Fruit fly (Drosophila melanogaster) whole organism, embryonic: ENCODE results near the gene CG6066.
A peak's percentile ranks its signal among the peaks of the same experiment; 100 is the strongest.

Experiments used
- Abd-B ChIP-seq: fragments of 200-800 bp; sonication (Bioruptor generic); optimal IDR thresholded peaks from 2 replicates; lab custom pipeline; 2018; ENCODE audit warnings: missing biosample characterization, mild to moderate bottlenecking, missing genetic modification characterization, moderate library complexity
- Atf6 ChIP-seq: fragments of 200-800 bp; sonication (Bioruptor generic); IDR thresholded peaks from 2 replicates; pipeline ENCODE4 v1.3.6; 2022; ENCODE audit warnings: missing biosample characterization, missing genetic modification characterization
- Awh ChIP-seq: fragments of 200-800 bp; sonication (Bioruptor generic); IDR thresholded peaks from 2 replicates; pipeline ENCODE4, ENCODE4 v1.3.6; 2022; ENCODE audit warnings: missing biosample characterization, missing genetic modification characterization
- B-H2 ChIP-seq: fragments of 200-800 bp; sonication (Bioruptor generic); optimal IDR thresholded peaks from 2 replicates; lab custom pipeline; 2018; ENCODE audit warnings: missing biosample characterization, mild to moderate bottlenecking, missing genetic modification characterization
- BtbVII ChIP-seq: fragments of 200-800 bp; sonication (Bioruptor generic); optimal IDR thresholded peaks from 3 replicates; lab custom pipeline; 2017; ENCODE audit warnings: missing biosample characterization, mild to moderate bottlenecking, missing genetic modification characterization
- CG10147 ChIP-seq: fragments of 200-800 bp; sonication (Bioruptor generic); optimal IDR thresholded peaks from 2 replicates; lab custom pipeline; 2019; ENCODE audit warnings: missing biosample characterization, mild to moderate bottlenecking, missing genetic modification characterization, moderate library complexity
- CG10267 ChIP-seq: fragments of 200-800 bp; sonication (Bioruptor generic); optimal IDR thresholded peaks from 2 replicates; lab custom pipeline; 2018; ENCODE audit warnings: missing biosample characterization, mild to moderate bottlenecking, missing genetic modification characterization, moderate library complexity
- CG11085 ChIP-seq: fragments of 200-800 bp; sonication (Bioruptor generic); IDR thresholded peaks from 2 replicates; pipeline ENCODE4 v1.3.6; 2022; ENCODE audit warnings: missing biosample characterization, missing genetic modification characterization
- CG11504 ChIP-seq: fragments of 200-800 bp; sonication (Bioruptor generic); optimal IDR thresholded peaks from 3 replicates; lab custom pipeline; 2019; ENCODE audit warnings: missing biosample characterization, mild to moderate bottlenecking, missing genetic modification characterization, moderate library complexity
- CG12071 ChIP-seq: fragments of 200-800 bp; sonication (Bioruptor generic); optimal IDR thresholded peaks from 3 replicates; lab custom pipeline; 2018; ENCODE audit warnings: missing biosample characterization, mild to moderate bottlenecking, missing genetic modification characterization
- CG12391 ChIP-seq: fragments of 200-800 bp; sonication (Bioruptor generic); optimal IDR thresholded peaks from 3 replicates; lab custom pipeline; 2018; ENCODE audit warnings: missing biosample characterization, mild to moderate bottlenecking, missing genetic modification characterization, moderate library complexity
- CG14965 ChIP-seq: fragments of 200-800 bp; sonication (Bioruptor generic); optimal IDR thresholded peaks from 2 replicates; lab custom pipeline; 2016; ENCODE audit warnings: missing biosample characterization, missing genetic modification characterization, borderline replicate concordance
- CG15011 ChIP-seq: fragments of 200-800 bp; sonication (Bioruptor generic); optimal IDR thresholded peaks from 3 replicates; lab custom pipeline; 2018; ENCODE audit warnings: missing biosample characterization, mild to moderate bottlenecking, missing genetic modification characterization
- CG15073 ChIP-seq: fragments of 200-800 bp; sonication (Bioruptor generic); optimal IDR thresholded peaks from 2 replicates; lab custom pipeline; 2016; ENCODE audit warnings: missing biosample characterization, missing genetic modification characterization
- CG15269 ChIP-seq: fragments of 200-800 bp; sonication (Bioruptor generic); optimal IDR thresholded peaks from 2 replicates; lab custom pipeline; 2018; ENCODE audit warnings: missing biosample characterization, mild to moderate bottlenecking, missing genetic modification characterization, moderate library complexity
- CG17359 ChIP-seq: fragments of 200-800 bp; sonication (Bioruptor generic); optimal IDR thresholded peaks from 3 replicates; lab custom pipeline; 2018; ENCODE audit warnings: missing biosample characterization, mild to moderate bottlenecking, missing genetic modification characterization, moderate library complexity
- CG17568 ChIP-seq: fragments of 200-800 bp; sonication (Bioruptor generic); optimal IDR thresholded peaks from 2 replicates; lab custom pipeline; 2018; ENCODE audit warnings: missing biosample characterization, mild to moderate bottlenecking, missing genetic modification characterization, moderate library complexity
- CG17912 ChIP-seq: fragments of 200-800 bp; sonication (Bioruptor generic); optimal IDR thresholded peaks from 2 replicates; lab custom pipeline; 2018; ENCODE audit warnings: missing biosample characterization, mild to moderate bottlenecking, missing genetic modification characterization
- CG18599 ChIP-seq: fragments of 200-800 bp; sonication (Bioruptor generic); optimal IDR thresholded peaks from 3 replicates; lab custom pipeline; 2017; ENCODE audit warnings: missing biosample characterization, missing genetic modification characterization, mild to moderate bottlenecking, moderate library complexity, missing genetic modification reagents
- CG2116 ChIP-seq: fragments of 200-800 bp; sonication (Bioruptor generic); optimal IDR thresholded peaks from 3 replicates; lab custom pipeline; 2018; ENCODE audit warnings: missing biosample characterization, mild to moderate bottlenecking, missing genetic modification characterization
- CG2202 ChIP-seq: fragments of 200-800 bp; sonication (Bioruptor generic); optimal IDR thresholded peaks from 2 replicates; lab custom pipeline; 2018; ENCODE audit warnings: missing biosample characterization, mild to moderate bottlenecking, missing genetic modification characterization
- CG4617 ChIP-seq: fragments of 200-800 bp; sonication (Bioruptor generic); optimal IDR thresholded peaks from 3 replicates; lab custom pipeline; 2016; ENCODE audit warnings: missing biosample characterization, missing genetic modification characterization, borderline replicate concordance
- CG7839 ChIP-seq: fragments of 200-800 bp; sonication (Bioruptor generic); optimal IDR thresholded peaks from 3 replicates; lab custom pipeline; 2018; ENCODE audit warnings: missing biosample characterization, mild to moderate bottlenecking, missing genetic modification characterization, moderate library complexity
- CG9932 ChIP-seq: fragments of 200-800 bp; sonication (Bioruptor generic); IDR thresholded peaks from 2 replicates; pipeline ENCODE4 v1.3.6; 2022; ENCODE audit warnings: missing biosample characterization, missing genetic modification characterization
- D19B ChIP-seq: fragments of 200-800 bp; sonication (Bioruptor generic); optimal IDR thresholded peaks from 2 replicates; lab custom pipeline; 2017; ENCODE audit warnings: missing biosample characterization, mild to moderate bottlenecking, missing genetic modification characterization
- Dbx ChIP-seq: fragments of 200-800 bp; sonication (Bioruptor generic); IDR thresholded peaks from 3 replicates; pipeline ENCODE4 v1.3.6; 2022; ENCODE audit warnings: missing biosample characterization, missing genetic modification characterization
- Hr51 ChIP-seq, 2 experiments: fragments of 200-800 bp; sonication (Bioruptor generic); optimal IDR thresholded peaks; 2 replicates in 1 of 2; 3 replicates in 1 of 2; lab custom pipeline; 2016 to 2018; ENCODE audit warnings: missing biosample characterization in 2 of 2, missing genetic modification characterization in 2 of 2, mild to moderate bottlenecking in 1 of 2, moderate library complexity in 1 of 2
- Mes4 ChIP-seq: fragments of 200-800 bp; sonication (Bioruptor generic); optimal IDR thresholded peaks from 2 replicates; lab custom pipeline; 2016; ENCODE audit warnings: missing biosample characterization, missing genetic modification characterization
- Myb ChIP-seq: fragments of 200-800 bp; sonication (Bioruptor generic); optimal IDR thresholded peaks from 2 replicates; lab custom pipeline; 2016; ENCODE audit warnings: missing biosample characterization, missing genetic modification characterization
- NfI ChIP-seq: fragments of 200-800 bp; sonication (Bioruptor generic); optimal IDR thresholded peaks from 3 replicates; lab custom pipeline; 2018; ENCODE audit warnings: missing biosample characterization, mild to moderate bottlenecking, missing genetic modification characterization, moderate library complexity
- PHDP ChIP-seq: fragments of 200-800 bp; sonication (Bioruptor generic); optimal IDR thresholded peaks from 3 replicates; lab custom pipeline; 2018; ENCODE audit warnings: missing biosample characterization, mild to moderate bottlenecking, missing genetic modification characterization, moderate library complexity
- ac ChIP-seq: fragments of 200-800 bp; sonication (Bioruptor generic); optimal IDR thresholded peaks from 3 replicates; lab custom pipeline; 2017; ENCODE audit warnings: missing biosample characterization, mild to moderate bottlenecking, missing genetic modification characterization
- al ChIP-seq: fragments of 200-800 bp; sonication (Bioruptor generic); IDR thresholded peaks from 2 replicates; pipeline ENCODE4 v1.3.6; 2022; ENCODE audit warnings: missing biosample characterization, missing genetic modification characterization
- aop ChIP-seq: fragments of 200-800 bp; sonication (Bioruptor generic); IDR thresholded peaks from 2 replicates; pipeline ENCODE4 v1.3.6; 2022; ENCODE audit warnings: missing biosample characterization, missing genetic modification characterization
- az2 ChIP-seq: fragments of 200-800 bp; sonication (Bioruptor generic); optimal IDR thresholded peaks from 3 replicates; lab custom pipeline; 2016; ENCODE audit warnings: missing biosample characterization, missing genetic modification characterization
- corto ChIP-seq: fragments of 200-800 bp; sonication (Bioruptor generic); optimal IDR thresholded peaks from 2 replicates; lab custom pipeline; 2016; ENCODE audit warnings: missing biosample characterization, mild to moderate bottlenecking, missing genetic modification characterization, moderate library complexity
- cwo ChIP-seq: fragments of 200-800 bp; sonication (Bioruptor generic); optimal IDR thresholded peaks from 3 replicates; lab custom pipeline; 2017; ENCODE audit warnings: missing biosample characterization, missing genetic modification characterization, mild to moderate bottlenecking, moderate library complexity, missing genetic modification reagents
- fd64A ChIP-seq: fragments of 200-800 bp; sonication (Bioruptor generic); optimal IDR thresholded peaks from 3 replicates; lab custom pipeline; 2018; ENCODE audit warnings: missing biosample characterization, mild to moderate bottlenecking, missing genetic modification characterization
- fd96Cb ChIP-seq: fragments of 200-800 bp; sonication (Bioruptor generic); optimal IDR thresholded peaks from 2 replicates; lab custom pipeline; 2018; ENCODE audit warnings: missing biosample characterization, mild to moderate bottlenecking, missing genetic modification characterization, moderate library complexity
- gro ChIP-seq: fragments of 200-800 bp; sonication (Bioruptor generic); optimal IDR thresholded peaks from 2 replicates; lab custom pipeline; 2016; ENCODE audit warnings: missing biosample characterization, missing genetic modification characterization
- ind ChIP-seq: fragments of 200-800 bp; sonication (Bioruptor generic); optimal IDR thresholded peaks from 3 replicates; lab custom pipeline; 2016; ENCODE audit warnings: missing biosample characterization, missing genetic modification characterization
- klu ChIP-seq: fragments of 200-800 bp; sonication (Bioruptor generic); IDR thresholded peaks from 2 replicates; pipeline ENCODE4 v1.3.6; 2022; ENCODE audit warnings: missing biosample characterization, missing genetic modification characterization
- pita ChIP-seq: fragments of 200-800 bp; sonication (Bioruptor generic); optimal IDR thresholded peaks from 2 replicates; lab custom pipeline; 2017; ENCODE audit warnings: missing biosample characterization, mild to moderate bottlenecking, missing genetic modification characterization
- pros ChIP-seq: fragments of 200-800 bp; sonication (Bioruptor generic); optimal IDR thresholded peaks from 3 replicates; lab custom pipeline; 2019; ENCODE audit warnings: missing biosample characterization, mild to moderate bottlenecking, missing genetic modification characterization, moderate library complexity
- rib ChIP-seq: fragments of 200-800 bp; sonication (Bioruptor generic); IDR thresholded peaks from 2 replicates; pipeline ENCODE4 v1.3.6; 2022; ENCODE audit warnings: missing biosample characterization, missing genetic modification characterization
- ro ChIP-seq: fragments of 200-800 bp; sonication (Bioruptor generic); IDR thresholded peaks from 2 replicates; pipeline ENCODE4 v1.3.6; 2022; ENCODE audit warnings: missing biosample characterization, missing genetic modification characterization
- seq ChIP-seq: fragments of 200-800 bp; sonication (Bioruptor generic); IDR thresholded peaks from 2 replicates; pipeline ENCODE4 v1.3.6; 2022; ENCODE audit warnings: missing biosample characterization, missing genetic modification characterization
- vnd ChIP-seq: fragments of 200-800 bp; sonication (Bioruptor generic); IDR thresholded peaks from 3 replicates; pipeline ENCODE4 v1.3.6; 2022; ENCODE audit warnings: missing biosample characterization, missing genetic modification characterization; ENCODE audit not compliant: partially characterized antibody

CG6066 gene

DNA sequence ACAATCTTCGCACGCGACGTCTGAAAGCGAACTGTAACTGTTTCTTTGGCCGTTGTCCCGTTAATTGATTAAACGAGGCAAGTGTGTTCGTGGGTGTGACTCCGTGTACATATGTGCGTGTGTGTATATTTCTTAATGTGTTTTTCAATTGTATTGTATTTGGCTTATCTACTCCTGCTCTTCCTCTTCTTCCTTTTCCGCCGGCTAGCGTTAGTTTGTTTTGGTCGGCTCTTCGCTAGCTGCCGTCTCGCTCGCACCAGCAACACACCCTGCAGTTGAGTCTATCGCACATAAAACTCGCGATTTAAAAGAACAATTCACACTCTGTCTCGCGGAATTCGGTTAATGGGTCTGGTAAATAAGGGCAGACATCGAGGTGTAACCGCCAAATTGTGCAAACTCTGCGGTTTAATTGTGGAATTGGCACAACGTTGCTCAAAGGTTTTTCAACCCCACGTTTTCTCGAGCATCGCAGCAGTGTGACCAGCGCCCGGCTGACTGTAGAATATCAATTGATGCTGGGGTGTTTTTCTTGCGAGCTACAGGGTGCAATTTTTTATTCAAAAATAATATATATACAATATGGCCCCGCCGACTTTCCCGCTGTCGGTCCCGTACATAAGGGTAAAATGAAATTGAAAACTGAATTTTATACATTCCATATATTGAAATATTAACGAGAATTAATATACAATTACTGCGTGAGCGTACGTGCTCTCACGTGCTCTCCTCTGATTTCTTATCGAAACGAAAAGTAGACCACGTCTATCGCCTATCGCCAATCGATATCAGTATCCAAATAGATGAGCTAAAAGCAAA, 4.5 kb downstream of the CG6066 start, which contains the start of the genes gb and CG5815 (continued):
- TF ChIP-seq CG11085 (GFP tag; lab: Robert Waterston, UW) (peak; percentile 90), al (peak; percentile 93), CG11504 (peak; percentile 90), CG9932 (peak; percentile 97), CG2116 (peak; percentile 92), CG4617 (GFP tag; lab: Kevin White, UChicago) (peak; percentile 70), Mes4 (GFP tag; lab: Kevin White, UChicago) (peak; percentile 48), pita (no peak), CG10267 (tag; lab: Kevin White, UChicago) (peak; percentile 82), pros (no peak), Awh (0 out of 2 replicates have a peak, but pooled peaks have one; percentile 63), gro (GFP tag; lab: Kevin White, UChicago) (peak; percentile 88), Atf6 (GFP tag; lab: Robert Waterston, UW) (peak; percentile 93), CG2202 (peak; percentile 79), CG18599 (GFP tag; lab: Kevin White, UChicago) (peak; percentile 94), cwo (GFP tag; lab: Kevin White, UChicago) (peak; percentile 83), fd96Cb (tag; lab: Kevin White, UChicago) (peak; percentile 89), CG14965 (GFP tag; lab: Kevin White, UChicago) (no peak), CG12071 (GFP tag; lab: Kevin White, UChicago) (no peak), CG10147 (GFP tag; lab: Kevin White, UChicago) (peak; percentile 90), ind (peak; percentile 92), B-H2 (GFP tag; lab: Kevin White, UChicago) (peak; percentile 90), CG12391 (peak; percentile 94), NfI (GFP tag; lab: Kevin White, UChicago) (peak; percentile 92), corto (GFP tag; lab: Kevin White, UChicago) (peak; percentile 88), CG17912 (GFP tag; lab: Kevin White, UChicago) (peak; percentile 66), ro (GFP tag; lab: Robert Waterston, UW) (peak; percentile 55), vnd (GFP tag; lab: Robert Waterston, UW) (peak; percentile 96), CG15269 (tag; lab: Kevin White, UChicago) (peak; percentile 89), Abd-B (GFP tag; lab: Kevin White, UChicago) (peak; percentile 90), CG15011 (peak; percentile 76), PHDP (tag; lab: Kevin White, UChicago) (peak; percentile 92), BtbVII (GFP tag; lab: Kevin White, UChicago) (peak; percentile 83), Myb (GFP tag; lab: Kevin White, UChicago) (peak; percentile 51), Hr51 (GFP tag; optimal IDR thresholded peaks at IDR 0.05; lab: Kevin White, UChicago) (peak; percentile 87 to 89), CG17359 (peak; percentile 88), rib (peak; percentile 83), CG15073 (peak; percentile 32), fd64A (GFP tag; lab: Kevin White, UChicago) (no peak), ac (GFP tag; lab: Kevin White, UChicago) (peak; percentile 52), CG17568 (GFP tag; lab: Kevin White, UChicago) (no peak), aop (GFP tag; lab: Robert Waterston, UW) (0 out of 2 replicates have a peak, but pooled peaks have one; percentile 40), Dbx (peak; percentile 95), CG7839 (tag; lab: Kevin White, UChicago) (peak; percentile 88), D19B (peak; percentile 82), seq (GFP tag; lab: Robert Waterston, UW) (peak; percentile 89), az2 (GFP tag; lab: Kevin White, UChicago) (peak; percentile 92), klu (GFP tag; lab: Robert Waterston, UW) (peak; percentile 85)
